Worm (Caenorhabditis elegans) whole organism, L1 larva: ENCODE results near the gene eak-7.
A peak's percentile ranks its signal among the peaks of the same experiment; 100 is the strongest.

ENCODE experiments used
- C04F5.9 ChIP-seq: sonication (generic microtip); optimal IDR thresholded peaks from 2 replicates; lab custom pipeline; 2016; ENCODE audit warnings: missing genetic modification characterization, missing compliant biosample characterization
- C16A3.4 ChIP-seq: fragments of 150-350 bp; optimal IDR thresholded peaks from 2 replicates; lab custom pipeline; 2014; ENCODE audit warnings: missing biosample characterization, missing genetic modification characterization
- F16B12.6 ChIP-seq: fragments of 150-350 bp; optimal IDR thresholded peaks from 2 replicates; lab custom pipeline; 2014; ENCODE audit warnings: missing biosample characterization, missing genetic modification characterization
- Y116A8C.19 ChIP-seq: sonication (generic microtip); optimal IDR thresholded peaks from 2 replicates; lab custom pipeline; 2016; ENCODE audit warnings: missing compliant biosample characterization, missing genetic modification characterization, borderline replicate concordance
- ama-1 ChIP-seq: fragments of 150-350 bp; optimal IDR thresholded peaks from 2 replicates; lab custom pipeline; 2014
- ceh-63 ChIP-seq: fragments of 200-800 bp; sonication (Bioruptor generic); optimal IDR thresholded peaks from 2 replicates; lab custom pipeline; 2018; ENCODE audit warnings: mild to moderate bottlenecking, missing genetic modification characterization, missing compliant biosample characterization
- ceh-8 ChIP-seq: fragments of 200-800 bp; sonication (Bioruptor generic); optimal IDR thresholded peaks from 2 replicates; lab custom pipeline; 2018; ENCODE audit warnings: mild to moderate bottlenecking, missing genetic modification characterization, moderate library complexity, missing compliant biosample characterization
- ceh-82 ChIP-seq, 3 experiments: fragments of 150-350 bp in 1 of 3; sonication (generic microtip) in 2 of 3; optimal IDR thresholded peaks; 2 replicates each; lab custom pipeline; 2014 to 2017; ENCODE audit warnings: missing biosample characterization in 3 of 3, missing genetic modification characterization in 3 of 3
- ceh-88 ChIP-seq: fragments of 200-800 bp; sonication (Bioruptor generic); IDR thresholded peaks from 2 replicates; pipeline ENCODE4 v1.3.6; 2022; ENCODE audit warnings: missing genetic modification characterization, missing compliant biosample characterization
- ceh-90 ChIP-seq: sonication (generic microtip); optimal IDR thresholded peaks from 2 replicates; lab custom pipeline; 2016; ENCODE audit warnings: missing genetic modification characterization, missing compliant biosample characterization
- ces-1 ChIP-seq: fragments of 150-350 bp; optimal IDR thresholded peaks from 2 replicates; lab custom pipeline; 2014; ENCODE audit warnings: missing biosample characterization, missing genetic modification reagents, missing genetic modification characterization
- dpl-1 ChIP-seq, 3 experiments: fragments of 150-350 bp in 2 of 3; sonication (generic microtip) in 1 of 3; optimal IDR thresholded peaks; 2 replicates each; lab custom pipeline; 2014 to 2017; ENCODE audit warnings: missing biosample characterization in 3 of 3, missing genetic modification characterization in 3 of 3, missing genetic modification reagents in 3 of 3
- dsc-1 ChIP-seq: sonication (generic microtip); optimal IDR thresholded peaks from 2 replicates; lab custom pipeline; 2016; ENCODE audit warnings: mild to moderate bottlenecking, missing genetic modification characterization, missing compliant biosample characterization
- efl-1 ChIP-seq, 4 experiments: fragments of 150-350 bp; optimal IDR thresholded peaks in 3 of 4; peaks in 1 of 4; 1 replicate in 1 of 4; 2 replicates in 3 of 4; lab custom pipeline; 2014; ENCODE audit warnings: missing biosample characterization in 2 of 4, missing genetic modification characterization in 2 of 4, missing genetic modification reagents in 2 of 4
- egl-13 ChIP-seq: sonication (generic microtip); optimal IDR thresholded peaks from 2 replicates; lab custom pipeline; 2016; ENCODE audit warnings: missing genotype, missing genetic modification reagents, missing genetic modification characterization, missing compliant biosample characterization
- ets-5 ChIP-seq: fragments of 200-800 bp; sonication (Bioruptor generic); IDR thresholded peaks from 2 replicates; pipeline ENCODE4 v1.3.6; 2022; ENCODE audit warnings: missing genetic modification characterization, missing compliant biosample characterization
- fkh-10 ChIP-seq: sonication (generic microtip); optimal IDR thresholded peaks from 2 replicates; lab custom pipeline; 2017; ENCODE audit warnings: missing biosample characterization, missing genetic modification reagents, missing genetic modification characterization
- fkh-8 ChIP-seq: sonication (generic microtip); optimal IDR thresholded peaks from 2 replicates; lab custom pipeline; 2016; ENCODE audit warnings: mild to moderate bottlenecking, missing genetic modification characterization, missing compliant biosample characterization
- fos-1 ChIP-seq: fragments of 150-350 bp; optimal IDR thresholded peaks from 2 replicates; lab custom pipeline; 2014; ENCODE audit warnings: missing biosample characterization, missing genetic modification characterization
- hlh-17 ChIP-seq: fragments of 200-800 bp; sonication (Bioruptor generic); optimal IDR thresholded peaks from 2 replicates; lab custom pipeline; 2018; ENCODE audit warnings: missing genetic modification characterization, mild to moderate bottlenecking, missing compliant biosample characterization, moderate library complexity, borderline replicate concordance
- hpl-2 ChIP-seq: fragments of 150-350 bp; optimal IDR thresholded peaks from 2 replicates; lab custom pipeline; 2014; ENCODE audit warnings: missing biosample characterization, missing genetic modification reagents, missing genetic modification characterization
- lin-14 ChIP-seq: fragments of 200-800 bp; sonication (Bioruptor generic); optimal IDR thresholded peaks from 2 replicates; lab custom pipeline; 2018; ENCODE audit warnings: mild to moderate bottlenecking, missing genetic modification characterization, moderate library complexity, missing compliant biosample characterization
- lin-35 ChIP-seq, 2 experiments: fragments of 150-350 bp; optimal IDR thresholded peaks; 2 replicates each; lab custom pipeline; 2014; ENCODE audit warnings: missing biosample characterization in 2 of 2, missing genetic modification characterization in 2 of 2, missing genetic modification reagents in 2 of 2
- lsy-2 ChIP-seq, 2 experiments: fragments of 150-350 bp; optimal IDR thresholded peaks; 2 replicates each; lab custom pipeline; 2014; ENCODE audit warnings: missing biosample characterization in 2 of 2, missing genetic modification characterization in 2 of 2
- mab-9 ChIP-seq: fragments of 200-800 bp; sonication (Bioruptor generic); IDR thresholded peaks from 2 replicates; pipeline ENCODE4 v1.3.6; 2022; ENCODE audit warnings: missing genetic modification reagents, missing genetic modification characterization, missing compliant biosample characterization
- mdl-1 ChIP-seq, 2 experiments: fragments of 150-350 bp; optimal IDR thresholded peaks; 2 replicates each; lab custom pipeline; 2014 to 2017; ENCODE audit warnings: missing biosample characterization in 2 of 2, missing genetic modification characterization in 2 of 2, inconsistent platforms in 1 of 2
- mep-1 ChIP-seq: fragments of 150-350 bp; optimal IDR thresholded peaks from 2 replicates; lab custom pipeline; 2014; ENCODE audit warnings: missing biosample characterization, missing genetic modification characterization
- nhr-11 ChIP-seq: fragments of 150-350 bp; optimal IDR thresholded peaks from 2 replicates; lab custom pipeline; 2014; ENCODE audit warnings: missing biosample characterization, missing genetic modification characterization
- nhr-19 ChIP-seq: fragments of 200-800 bp; sonication (Bioruptor generic); conservative IDR thresholded peaks from 2 replicates; pipeline ENCODE4 v1.3.6; 2022; ENCODE audit warnings: missing genetic modification characterization, missing compliant biosample characterization
- nhr-20 ChIP-seq: sonication (generic microtip); optimal IDR thresholded peaks from 2 replicates; lab custom pipeline; 2016; ENCODE audit warnings: mild to moderate bottlenecking, missing genetic modification characterization, missing compliant biosample characterization
- nhr-28 ChIP-seq: fragments of 150-350 bp; optimal IDR thresholded peaks from 2 replicates; lab custom pipeline; 2014; ENCODE audit warnings: missing biosample characterization, missing genetic modification characterization
- nhr-47 ChIP-seq: sonication (generic microtip); optimal IDR thresholded peaks from 2 replicates; lab custom pipeline; 2016; ENCODE audit warnings: mild to moderate bottlenecking, missing genetic modification characterization, moderate library complexity, missing compliant biosample characterization
- nhr-85 ChIP-seq: sonication (generic microtip); peaks from one replicate; lab custom pipeline; 2016; ENCODE audit warnings: missing genetic modification characterization, inconsistent platforms, missing compliant biosample characterization
- pax-3 ChIP-seq: fragments of 200-800 bp; sonication (Bioruptor generic); optimal IDR thresholded peaks from 2 replicates; lab custom pipeline; 2018; ENCODE audit warnings: mild to moderate bottlenecking, missing genetic modification characterization, moderate library complexity, missing compliant biosample characterization
- pqm-1 ChIP-seq: sonication (generic microtip); optimal IDR thresholded peaks from 3 replicates; lab custom pipeline; 2017; ENCODE audit warnings: missing biosample characterization, missing genetic modification characterization
- rnt-1 ChIP-seq: sonication (generic microtip); optimal IDR thresholded peaks from 2 replicates; lab custom pipeline; 2016; ENCODE audit warnings: mild to moderate bottlenecking, missing genetic modification characterization, moderate library complexity, missing compliant biosample characterization
- skn-1 ChIP-seq: fragments of 150-350 bp; optimal IDR thresholded peaks from 2 replicates; lab custom pipeline; 2014; ENCODE audit warnings: missing biosample characterization, missing genetic modification characterization
- snpc-4 ChIP-seq: fragments of 150-350 bp; optimal IDR thresholded peaks from 2 replicates; lab custom pipeline; 2014; ENCODE audit warnings: missing biosample characterization, missing genetic modification characterization
- snu-23 ChIP-seq: sonication (generic microtip); optimal IDR thresholded peaks from 2 replicates; lab custom pipeline; 2016; ENCODE audit warnings: missing genetic modification characterization, missing compliant biosample characterization
- sup-37 ChIP-seq: fragments of 200-800 bp; sonication (Bioruptor generic); optimal IDR thresholded peaks from 2 replicates; lab custom pipeline; 2018; ENCODE audit warnings: mild to moderate bottlenecking, missing genetic modification characterization, missing compliant biosample characterization
- swsn-7 ChIP-seq: sonication (generic microtip); optimal IDR thresholded peaks from 2 replicates; lab custom pipeline; 2016; ENCODE audit warnings: missing genetic modification characterization, missing compliant biosample characterization
- tlp-1 ChIP-seq: fragments of 150-350 bp; optimal IDR thresholded peaks from 2 replicates; lab custom pipeline; 2014; ENCODE audit warnings: missing biosample characterization, missing genetic modification characterization
- unc-130 ChIP-seq: fragments of 150-350 bp; optimal IDR thresholded peaks from 2 replicates; lab custom pipeline; 2017; ENCODE audit warnings: missing biosample characterization, missing genetic modification characterization, inconsistent platforms
- unc-62 ChIP-seq: fragments of 150-350 bp; optimal IDR thresholded peaks from 2 replicates; lab custom pipeline; 2014; ENCODE audit warnings: missing biosample characterization, missing genetic modification reagents, missing genetic modification characterization
- vab-15 ChIP-seq: sonication (generic microtip); optimal IDR thresholded peaks from 2 replicates; lab custom pipeline; 2017; ENCODE audit warnings: missing genotype, mild to moderate bottlenecking, missing genetic modification characterization, missing compliant biosample characterization
- ztf-4 ChIP-seq: fragments of 150-350 bp; optimal IDR thresholded peaks from 2 replicates; lab custom pipeline; 2014; ENCODE audit warnings: missing biosample characterization, missing genetic modification characterization

The eak-7 gene

ce11 chrIV:12583181-12583580 is 17.4 kb upstream of the eak-7 start:
- TF ChIP-seq lsy-2 (tag; optimal IDR thresholded peaks at IDR 0.05; lab: Kevin White, UChicago) (no peak), rnt-1 (peak; percentile 9), nhr-47 (peak; percentile 14), ztf-4 (tag; lab: Kevin White, UChicago) (no peak), fkh-8 (tag; lab: Kevin White, UChicago) (peak; percentile 37), ets-5 (GFP tag; lab: Robert Waterston, UW) (no peak), fkh-10 (GFP tag; lab: Kevin White, UChicago) (peak; percentile 11), lin-35 (GFP tag; optimal IDR thresholded peaks at IDR 0.05; lab: Kevin White, UChicago) (peak in 1 of 2 experiments; percentile 14), ces-1 (no peak), nhr-20 (tag; lab: Kevin White, UChicago) (no peak), ceh-82 (tag; optimal IDR thresholded peaks at IDR 0.05; lab: Kevin White, UChicago) (peak in 1 of 3 experiments; percentile 19), swsn-7 (peak; percentile 27), nhr-85 (peak; percentile 19), lin-14 (GFP tag; lab: Kevin White, UChicago) (peak; percentile 74)

ce11 chrIV:12581046-12581445 is 15.3 kb upstream of the eak-7 start, which contains the start of gene K08E7.6:
K08E7.6 (minus strand) TSS chrIV:12581146.
- TF ChIP-seq nhr-11 (tag; lab: Kevin White, UChicago) (no peak), nhr-19 (GFP tag; lab: Robert Waterston, UW) (no peak), vab-15 (tag; lab: Kevin White, UChicago) (no peak), unc-62 (no peak), mdl-1 (tag; optimal IDR thresholded peaks at IDR 0.05; lab: Kevin White, UChicago) (no peak), ceh-90 (no peak), dsc-1 (tag; lab: Kevin White, UChicago) (no peak), dpl-1 (GFP tag; optimal IDR thresholded peaks at IDR 0.05; lab: Kevin White, UChicago) (no peak), Y116A8C.19 (no peak)

DNA sequence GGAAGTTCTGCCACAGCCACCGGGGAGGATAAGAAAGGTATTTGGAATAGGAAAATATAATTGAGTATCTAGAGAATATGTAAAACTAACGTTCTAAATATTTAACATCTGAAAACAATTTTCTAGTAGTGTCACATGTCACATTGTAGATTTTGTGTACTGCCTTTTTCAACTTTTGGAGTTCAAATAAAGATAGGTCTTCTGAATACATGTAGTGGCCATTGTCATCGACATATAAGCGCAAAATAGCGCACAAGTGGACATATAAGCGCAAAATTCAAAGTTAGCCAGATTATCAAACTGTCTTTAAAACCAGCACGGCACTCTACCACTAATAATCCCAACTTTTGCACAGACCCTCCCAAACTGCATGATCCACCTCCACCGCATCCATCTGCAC is 8.5 kb upstream of the eak-7 start:
- no peak for TF ChIP-seq lin-14 (GFP tag; lab: Kevin White, UChicago)
- no peak for TF ChIP-seq fos-1 (tag; lab: Kevin White, UChicago)
- no peak for TF ChIP-seq swsn-7
- TF ChIP-seq nhr-28 (tag; lab: Kevin White, UChicago), result no peak
- no peak for TF ChIP-seq pax-3
- TF ChIP-seq nhr-47, result no peak
- TF ChIP-seq snu-23 (GFP tag; lab: Kevin White, UChicago), result no peak
- TF ChIP-seq mdl-1 (tag; optimal IDR thresholded peaks at IDR 0.05; lab: Kevin White, UChicago), result no peak
- no peak for TF ChIP-seq ceh-8
- TF ChIP-seq efl-1 (optimal IDR thresholded peaks at IDR 0.05; lab: Kevin White, UChicago), result no peak
- no peak for TF ChIP-seq efl-1 (GFP tag; optimal IDR thresholded peaks at IDR 0.05 in 1 of 2; lab: Kevin White, UChicago)
- TF ChIP-seq, all 84 proteins: peak for 0

- no peak for TF ChIP-seq F16B12.6 (tag; lab: Kevin White, UChicago)
- no peak for TF ChIP-seq rnt-1
- TF ChIP-seq nhr-85, result peak; percentile 23
- TF ChIP-seq mab-9 (GFP tag; lab: Robert Waterston, UW), result no peak
- TF ChIP-seq mep-1 (tag; lab: Kevin White, UChicago), result no peak
- no peak for TF ChIP-seq sup-37
Observed at ce11 chrIV:12573068-12573467, 7.3 kb upstream of the eak-7 start, which contains the start of gene K08E7.5. K08E7.5 (plus strand) TSS chrIV:12573368.

DNA sequence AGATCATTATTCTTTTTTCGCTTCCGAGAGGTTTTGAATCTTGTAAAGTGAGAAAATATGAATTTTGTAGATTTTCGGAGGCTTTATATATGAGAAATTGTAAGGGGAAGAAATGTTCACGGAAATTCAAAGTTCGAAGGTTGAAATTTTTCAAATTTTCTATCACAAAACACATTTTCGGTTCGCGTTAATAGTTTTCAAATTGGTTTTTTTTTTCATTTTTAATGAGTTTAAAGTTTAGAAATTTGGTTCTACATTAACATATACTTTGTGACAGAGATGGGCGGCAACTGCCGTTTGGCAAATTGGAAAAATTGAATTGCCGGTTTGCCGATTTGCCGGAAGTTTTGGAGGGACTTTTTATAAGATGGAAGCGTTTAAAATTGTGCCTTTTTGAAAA is 5.3 kb upstream of the eak-7 start, which contains the start of gene K08E7.4:
K08E7.4 (minus strand) TSS at position 101 of the 400 bp plus-strand sequence.
- no peak for TF ChIP-seq unc-62
- TF ChIP-seq unc-130 (tag; lab: Kevin White, UChicago), result no peak
- TF ChIP-seq hlh-17, result no peak
- no peak for TF ChIP-seq egl-13
- no peak for TF ChIP-seq C16A3.4 (tag; lab: Kevin White, UChicago)
- no peak for TF ChIP-seq dpl-1 (GFP tag; optimal IDR thresholded peaks at IDR 0.05; lab: Kevin White, UChicago)
- TF ChIP-seq ceh-88 (GFP tag; lab: Robert Waterston, UW), result no peak
- no peak for TF ChIP-seq pqm-1
- no peak for TF ChIP-seq skn-1 (tag; lab: Kevin White, UChicago)
- no peak for TF ChIP-seq ces-1
- TF ChIP-seq snpc-4 (tag; lab: Kevin White, UChicago), result no peak
- no peak for TF ChIP-seq ama-1 (lab: Kevin White, UChicago)
- TF ChIP-seq F16B12.6 (tag; lab: Kevin White, UChicago), result no peak
- no peak for TF ChIP-seq ceh-63 (GFP tag; lab: Kevin White, UChicago)
- no peak for TF ChIP-seq C04F5.9
- no peak for TF ChIP-seq tlp-1 (tag; lab: Kevin White, UChicago)
- no peak for TF ChIP-seq hpl-2
- TF ChIP-seq nhr-20 (tag; lab: Kevin White, UChicago), result no peak
- TF ChIP-seq, all 84 proteins: peak for 0
